Fruit fly (Drosophila melanogaster) whole organism, wandering third instar larva: Measurements from ENCODE around the gene hb.

ENCODE experiments used
- Abd-B ChIP-seq: fragments of >200 bp; optimal IDR thresholded peaks from 2 replicates; lab custom pipeline; 2017; ENCODE audit warnings: missing biosample characterization, missing genetic modification characterization
- CG32264 ChIP-seq: fragments of 200-800 bp; sonication (Bioruptor generic); optimal IDR thresholded peaks from 2 replicates; lab custom pipeline; 2016; ENCODE audit warnings: missing biosample characterization, missing genetic modification characterization
- CG9705 ChIP-seq: fragments of 200-800 bp; sonication (Bioruptor generic); optimal IDR thresholded peaks from 2 replicates; lab custom pipeline; 2018; ENCODE audit warnings: missing biosample characterization, mild to moderate bottlenecking, missing genetic modification characterization
- CrebA ChIP-seq: fragments of 200-800 bp; sonication (Bioruptor generic); optimal IDR thresholded peaks from 2 replicates; lab custom pipeline; 2016; ENCODE audit warnings: missing biosample characterization, mild to moderate bottlenecking, missing genetic modification characterization, borderline replicate concordance
- Dfd ChIP-seq: fragments of >200 bp; optimal IDR thresholded peaks from 2 replicates; lab custom pipeline; 2017; ENCODE audit warnings: missing biosample characterization, missing genetic modification characterization
- Dif ChIP-seq: fragments of 200-275, 200-300 bp; sonication (Bioruptor generic); optimal IDR thresholded peaks from 2 replicates; lab custom pipeline; 2018; ENCODE audit warnings: missing biosample characterization, missing genetic modification characterization; ENCODE audit not compliant: partially characterized antibody
- GATAd ChIP-seq: sonication (Bioruptor generic); optimal IDR thresholded peaks from 2 replicates; lab custom pipeline; 2016; ENCODE audit warnings: missing biosample characterization, missing genetic modification characterization
- HLH106 ChIP-seq: fragments of 200-800 bp; optimal IDR thresholded peaks from 3 replicates; lab custom pipeline; 2019; ENCODE audit warnings: missing biosample characterization, mild to moderate bottlenecking, missing genetic modification characterization, moderate library complexity
- Hr78 ChIP-seq: fragments of >200 bp; optimal IDR thresholded peaks from 2 replicates; lab custom pipeline; 2017; ENCODE audit warnings: missing biosample characterization, missing genetic modification characterization
- Hr83 ChIP-seq: fragments of 200-300 bp; sonication (Bioruptor generic); optimal IDR thresholded peaks from 2 replicates; lab custom pipeline; 2016; ENCODE audit warnings: missing biosample characterization, mild to moderate bottlenecking, missing genetic modification characterization, moderate library complexity; ENCODE audit not compliant: poor library complexity, severe bottlenecking
- Jra ChIP-seq: sonication (Bioruptor generic); optimal IDR thresholded peaks from 2 replicates; lab custom pipeline; 2016; ENCODE audit warnings: missing biosample characterization, missing genetic modification characterization
- Mio ChIP-seq: sonication (Bioruptor generic); optimal IDR thresholded peaks from 2 replicates; lab custom pipeline; 2016; ENCODE audit warnings: missing biosample characterization, missing genetic modification characterization
- Myc ChIP-seq: fragments of >200 bp; optimal IDR thresholded peaks from 2 replicates; lab custom pipeline; 2017
- Sp1 ChIP-seq: fragments of 200-800 bp; sonication (Bioruptor generic); optimal IDR thresholded peaks from 3 replicates; lab custom pipeline; 2019; ENCODE audit warnings: missing biosample characterization, mild to moderate bottlenecking, missing genetic modification characterization, moderate library complexity
- Vsx2 ChIP-seq: fragments of 200-300, 225-300 bp; sonication (Bioruptor generic); optimal IDR thresholded peaks from 2 replicates; lab custom pipeline; 2018; ENCODE audit warnings: missing biosample characterization, missing genetic modification characterization; ENCODE audit not compliant: partially characterized antibody
- br ChIP-seq: fragments of 200-800 bp; sonication (Bioruptor generic); optimal IDR thresholded peaks from 2 replicates; lab custom pipeline; 2016; ENCODE audit warnings: missing biosample characterization, missing genetic modification characterization
- brk ChIP-seq: fragments of 200-800 bp; sonication (Bioruptor generic); optimal IDR thresholded peaks from 2 replicates; lab custom pipeline; 2016; ENCODE audit warnings: missing biosample characterization, mild to moderate bottlenecking, missing genetic modification characterization
- dl ChIP-seq, 2 experiments: fragments of 175-275, 200-275 bp in 1 of 2; fragments of 200-275 bp in 1 of 2; sonication (Bioruptor generic); optimal IDR thresholded peaks; lab custom pipeline; 2018; ENCODE audit warnings: mild to moderate bottlenecking in 2 of 2, missing biosample characterization in 2 of 2, missing genetic modification characterization in 2 of 2, moderate library complexity in 2 of 2; ENCODE audit not compliant: partially characterized antibody in 2 of 2, insufficient read depth in 1 of 2
- dmrt93B ChIP-seq: fragments of 200-800 bp; sonication (Bioruptor generic); optimal IDR thresholded peaks from 2 replicates; lab custom pipeline; 2018; ENCODE audit warnings: missing biosample characterization, mild to moderate bottlenecking, missing genetic modification characterization
- foxo ChIP-seq, 2 experiments: fragments of 200-800 bp; sonication (Bioruptor generic); optimal IDR thresholded peaks; 2 replicates in 1 of 2; 3 replicates in 1 of 2; lab custom pipeline; 2016 to 2017; ENCODE audit warnings: missing biosample characterization in 2 of 2, missing genetic modification characterization in 2 of 2
- fru ChIP-seq: fragments of 200-800 bp; sonication (Bioruptor generic); optimal IDR thresholded peaks from 3 replicates; lab custom pipeline; 2016; ENCODE audit warnings: missing biosample characterization, mild to moderate bottlenecking, missing genetic modification characterization
- h ChIP-seq: fragments of 200-800 bp; sonication (Bioruptor generic); optimal IDR thresholded peaks from 3 replicates; lab custom pipeline; 2016; ENCODE audit warnings: missing biosample characterization, mild to moderate bottlenecking, missing genetic modification characterization
- jim ChIP-seq: fragments of 175-275, 200-325 bp; sonication (Bioruptor generic); optimal IDR thresholded peaks from 2 replicates; lab custom pipeline; 2016; ENCODE audit warnings: missing biosample characterization, mild to moderate bottlenecking, missing genetic modification characterization
- lola ChIP-seq: fragments of >200 bp; optimal IDR thresholded peaks from 2 replicates; lab custom pipeline; 2017; ENCODE audit warnings: missing biosample characterization, missing genetic modification characterization
- pan ChIP-seq: fragments of >200 bp; optimal IDR thresholded peaks from 2 replicates; lab custom pipeline; 2017
- psq ChIP-seq: fragments of 200-800 bp; sonication (Bioruptor generic); optimal IDR thresholded peaks from 3 replicates; lab custom pipeline; 2017; ENCODE audit warnings: missing biosample characterization, mild to moderate bottlenecking, missing genetic modification characterization, moderate library complexity
- rgr ChIP-seq: fragments of 200-800 bp; sonication (Bioruptor generic); optimal IDR thresholded peaks from 3 replicates; lab custom pipeline; 2016; ENCODE audit warnings: missing biosample characterization, mild to moderate bottlenecking, missing genetic modification characterization
- sage ChIP-seq: fragments of 200-800 bp; sonication (Bioruptor generic); optimal IDR thresholded peaks from 2 replicates; lab custom pipeline; 2016; ENCODE audit warnings: missing biosample characterization, mild to moderate bottlenecking, missing genetic modification characterization
- tai ChIP-seq: sonication (Bioruptor generic); optimal IDR thresholded peaks from 2 replicates; lab custom pipeline; 2016; ENCODE audit warnings: missing biosample characterization, missing genetic modification characterization
- usp ChIP-seq: fragments of >200 bp; optimal IDR thresholded peaks from 2 replicates; lab custom pipeline; 2017; ENCODE audit warnings: missing biosample characterization, missing genetic modification characterization
- woc ChIP-seq: sonication (Bioruptor generic); optimal IDR thresholded peaks from 2 replicates; lab custom pipeline; 2016; ENCODE audit warnings: missing biosample characterization, mild to moderate bottlenecking, missing genetic modification characterization

Gene hb

DNA sequence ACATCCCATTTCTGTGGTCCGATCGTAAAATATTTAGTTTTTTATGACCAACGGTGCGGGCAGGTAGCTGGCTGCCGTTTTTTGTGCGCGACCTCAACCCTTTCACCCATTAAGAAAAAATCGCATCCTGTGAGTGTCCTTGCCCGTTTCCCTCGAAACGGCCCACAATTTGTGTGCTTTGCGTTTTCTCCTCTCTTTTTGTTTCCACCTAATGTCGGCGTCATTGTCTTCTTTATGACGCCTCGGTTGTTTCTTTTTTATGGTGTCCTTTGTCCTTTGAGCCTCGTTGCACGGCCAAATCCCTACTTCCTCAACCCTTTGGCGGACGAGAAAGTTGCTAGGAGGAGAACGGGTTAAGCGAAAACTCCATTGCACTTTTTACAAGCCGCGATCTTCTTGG is 3.6 kb upstream of the hb start:
- TF ChIP-seq Dfd (GFP tag; lab: Kevin White, UChicago) (no peak), Abd-B (no peak), Sp1 (GFP tag; lab: Kevin White, UChicago) (no peak), tai (GFP tag; lab: Kevin White, UChicago) (no peak), CG9705 (GFP tag; lab: Kevin White, UChicago) (no peak), CG32264 (GFP tag; lab: Kevin White, UChicago) (no peak), lola (GFP tag; lab: Kevin White, UChicago) (no peak)

- TF ChIP-seq Abd-B (no peak), br (GFP tag; lab: Kevin White, UChicago) (no peak), brk (GFP tag; lab: Kevin White, UChicago) (no peak), Mio (GFP tag; lab: Kevin White, UChicago) (no peak), HLH106 (tag; lab: Kevin White, UChicago) (no peak), dmrt93B (GFP tag; lab: Kevin White, UChicago) (no peak), rgr (no peak), Vsx2 (no peak), lola (GFP tag; lab: Kevin White, UChicago) (no peak), GATAd (GFP tag; lab: Kevin White, UChicago) (no peak), tai (GFP tag; lab: Kevin White, UChicago) (no peak), CG32264 (GFP tag; lab: Kevin White, UChicago) (no peak), woc (no peak), psq (GFP tag; lab: Kevin White, UChicago) (no peak), Dif (GFP tag; lab: Kevin White, UChicago) (no peak), sage (GFP tag; lab: Kevin White, UChicago) (no peak), Hr83 (GFP tag; lab: Kevin White, UChicago) (no peak)
Observed at dm6 chr3R:8700660-8701059, 3.0 kb upstream of the hb start.

DNA sequence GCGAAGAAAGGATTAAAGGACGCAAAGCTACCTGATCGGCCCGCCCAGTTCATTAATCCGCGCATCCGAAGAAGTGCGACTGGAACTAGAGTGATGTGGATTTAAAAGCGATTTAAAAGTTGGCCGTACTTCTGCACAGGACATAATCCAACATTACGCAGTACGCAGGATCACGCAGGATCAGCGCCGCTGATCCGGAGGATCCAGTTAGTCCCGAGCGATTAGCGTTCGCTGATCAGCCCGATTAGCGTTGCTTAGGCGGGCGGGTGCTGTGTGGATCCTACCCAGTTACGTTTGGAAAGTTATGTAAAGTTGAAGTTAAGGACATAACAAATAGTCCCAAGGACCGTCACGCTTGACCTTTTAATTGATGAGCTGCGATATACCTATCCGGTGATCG is 1.6 kb upstream of the hb start:
- TF ChIP-seq dl (GFP tag; optimal IDR thresholded peaks at IDR 0.05; lab: Kevin White, UChicago; ENCODE audit: insufficient read depth in 1 of 2, partially characterized antibody in 2 of 2) (no peak), pan (no peak), fru (GFP tag; lab: Kevin White, UChicago) (no peak), Hr83 (GFP tag; lab: Kevin White, UChicago) (no peak), rgr (no peak), Abd-B (no peak), jim (GFP tag; lab: Kevin White, UChicago) (no peak), Hr78 (GFP tag; lab: Kevin White, UChicago) (no peak), Jra (GFP tag; lab: Kevin White, UChicago) (no peak), dmrt93B (GFP tag; lab: Kevin White, UChicago) (no peak), CrebA (GFP tag; lab: Kevin White, UChicago) (no peak), h (GFP tag; lab: Kevin White, UChicago) (no peak), Vsx2 (no peak), Myc (lab: Kevin White, UChicago) (no peak), Dfd (GFP tag; lab: Kevin White, UChicago) (no peak), Sp1 (GFP tag; lab: Kevin White, UChicago) (no peak), HLH106 (tag; lab: Kevin White, UChicago) (no peak), usp (no peak), psq (GFP tag; lab: Kevin White, UChicago) (no peak), foxo (GFP tag; optimal IDR thresholded peaks at IDR 0.05; lab: Kevin White, UChicago) (no peak)

DNA sequence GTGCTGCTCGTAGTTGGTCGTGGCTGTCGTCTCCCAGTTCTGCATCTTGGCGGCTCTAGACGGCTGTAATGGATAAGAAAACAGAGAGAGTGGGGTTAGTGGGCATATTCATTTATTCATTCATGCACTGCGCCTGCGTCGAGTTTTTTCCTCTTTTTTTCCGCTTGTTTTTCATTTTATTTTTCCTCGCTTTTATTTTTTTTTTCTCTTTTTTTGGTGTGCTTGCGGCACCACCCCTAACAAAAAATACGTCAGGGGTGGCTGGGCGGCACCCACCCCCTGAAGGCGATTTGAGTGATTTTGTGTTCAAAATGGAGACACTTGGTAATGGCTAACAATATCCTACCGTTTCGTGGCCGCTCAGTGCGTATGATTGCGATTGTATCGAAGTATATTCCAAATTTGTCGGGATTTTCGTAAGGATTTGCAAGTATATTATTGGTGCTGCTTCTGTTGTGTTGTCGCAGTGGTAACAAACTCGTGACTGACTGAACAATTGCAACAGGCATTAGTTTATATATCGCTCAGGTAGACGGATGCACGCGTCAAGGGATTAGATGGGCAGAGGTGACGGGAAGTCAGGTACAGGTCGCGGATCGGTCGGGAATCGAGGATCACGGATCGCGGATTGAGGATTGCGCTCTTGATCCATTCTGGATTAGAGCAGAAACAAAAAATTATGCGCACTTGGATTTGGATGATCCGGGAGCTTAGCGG is 3.4 kb downstream of the hb start:
- TF ChIP-seq Dif (GFP tag; lab: Kevin White, UChicago) (no peak), sage (GFP tag; lab: Kevin White, UChicago) (no peak), fru (GFP tag; lab: Kevin White, UChicago) (no peak), Mio (GFP tag; lab: Kevin White, UChicago) (no peak), HLH106 (tag; lab: Kevin White, UChicago) (no peak), br (GFP tag; lab: Kevin White, UChicago) (no peak), Sp1 (GFP tag; lab: Kevin White, UChicago) (peak; percentile 79), tai (GFP tag; lab: Kevin White, UChicago) (no peak), brk (GFP tag; lab: Kevin White, UChicago) (no peak), foxo (GFP tag; optimal IDR thresholded peaks at IDR 0.05; lab: Kevin White, UChicago) (no peak), CrebA (GFP tag; lab: Kevin White, UChicago) (peak; percentile 39)
